Worm (Caenorhabditis elegans) whole organism, mixed stage, embryonic: Measurements from ENCODE around the gene srx-122.

Source experiments
- blmp-1 ChIP-seq: fragments of 150-350 bp; optimal IDR thresholded peaks from 2 replicates; lab custom pipeline; 2014; ENCODE audit warnings: missing biosample characterization, missing genetic modification characterization
- ces-1 ChIP-seq: fragments of 150-350 bp; optimal IDR thresholded peaks from 2 replicates; lab custom pipeline; 2014; ENCODE audit warnings: missing biosample characterization, missing genetic modification reagents, missing genetic modification characterization
- drap-1 ChIP-seq: fragments of 200-800 bp; sonication (Bioruptor generic); optimal IDR thresholded peaks from 3 replicates; lab custom pipeline; 2018; ENCODE audit warnings: mild to moderate bottlenecking, missing genetic modification characterization, missing compliant biosample characterization
- elt-3 ChIP-seq: fragments of 150-350 bp; optimal IDR thresholded peaks from 2 replicates; lab custom pipeline; 2014; ENCODE audit warnings: missing biosample characterization, missing genetic modification characterization
- lin-13 ChIP-seq: fragments of 150-350 bp; optimal IDR thresholded peaks from 2 replicates; lab custom pipeline; 2014; ENCODE audit warnings: missing biosample characterization, missing genetic modification characterization
- lsy-2 ChIP-seq: fragments of 150-350 bp; optimal IDR thresholded peaks from 2 replicates; lab custom pipeline; 2014; ENCODE audit warnings: missing biosample characterization, missing genetic modification characterization
- mab-5 ChIP-seq: fragments of 150-350 bp; optimal IDR thresholded peaks from 2 replicates; lab custom pipeline; 2014; ENCODE audit warnings: missing biosample characterization, missing genetic modification characterization
- nhr-12 ChIP-seq: fragments of 150-350 bp; optimal IDR thresholded peaks from 2 replicates; lab custom pipeline; 2014; ENCODE audit warnings: missing biosample characterization, missing genetic modification characterization
- nhr-2 ChIP-seq: fragments of 150-350 bp; optimal IDR thresholded peaks from 2 replicates; lab custom pipeline; 2014; ENCODE audit warnings: missing biosample characterization, missing genetic modification characterization
- unc-62 ChIP-seq: fragments of 150-350 bp; optimal IDR thresholded peaks from 2 replicates; lab custom pipeline; 2014; ENCODE audit warnings: missing biosample characterization, missing genetic modification reagents, missing genetic modification characterization

DNA sequence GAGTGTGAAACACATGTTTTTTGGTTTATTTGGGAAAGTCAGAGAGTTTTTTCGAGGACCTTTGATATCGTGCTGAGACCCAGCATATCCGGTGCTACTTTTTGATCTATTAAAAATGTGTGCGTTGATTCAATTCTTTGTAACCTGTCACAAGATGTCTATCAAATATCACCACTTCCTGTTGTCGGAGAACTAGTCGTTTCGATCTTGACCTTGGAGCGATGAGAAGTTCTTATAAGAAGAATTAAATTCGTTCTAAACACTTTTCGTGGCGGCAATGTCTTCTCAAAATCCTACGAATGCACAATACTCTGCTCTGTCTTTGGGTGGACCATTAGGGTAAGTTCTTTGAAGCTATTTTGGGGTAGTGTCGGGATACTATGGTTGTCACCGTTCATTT lies 18.4 kb upstream of the srx-122 start, which contains the start of gene F35F10.1:
- TF ChIP-seq unc-62 (GFP tag; lab: Kevin White, UChicago) (no peak), nhr-12 (no peak), ces-1 (GFP tag; lab: Kevin White, UChicago) (no peak), blmp-1 (tag; lab: Kevin White, UChicago) (no peak), elt-3 (no peak), lin-13 (tag; lab: Kevin White, UChicago) (no peak), lsy-2 (tag; lab: Kevin White, UChicago) (no peak), drap-1 (no peak), mab-5 (no peak), nhr-2 (no peak)
